Fruit fly (Drosophila melanogaster): ENCODE results near the gene vilya.

Gene vilya

DNA sequence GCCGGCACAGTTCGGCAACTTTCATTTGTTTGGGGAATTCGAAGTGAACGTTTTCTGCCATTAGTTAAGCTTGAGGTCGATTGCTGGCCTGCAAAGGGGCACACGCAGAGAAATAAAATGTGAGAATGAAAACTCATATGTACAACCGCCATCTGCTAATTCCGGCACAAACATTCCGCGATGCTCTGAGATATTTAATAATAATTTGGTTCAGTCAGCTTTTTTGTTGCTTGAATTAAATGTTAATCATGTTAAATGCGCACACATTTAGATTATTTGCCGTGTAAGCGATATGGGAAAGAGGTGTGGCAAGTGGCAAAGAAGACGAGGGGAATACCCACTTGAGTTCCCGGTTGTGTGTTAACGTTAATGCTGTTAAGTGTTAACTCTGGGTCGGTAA is 30.9 kb downstream of the vilya start (continued):
- TF ChIP-seq CG4424 (GFP tag; optimal IDR thresholded peaks at IDR 0.05), result peak; percentile 23
- peak; percentile 52 for TF ChIP-seq Sox102F (GFP tag; optimal IDR thresholded peaks at IDR 0.05)
- TF ChIP-seq CG30403 (GFP tag; optimal IDR thresholded peaks at IDR 0.05), result peak; percentile 1
- no peak for TF ChIP-seq CG12942 (GFP tag; optimal IDR thresholded peaks at IDR 0.05)
- no peak for TF ChIP-seq CkIIα-i1 (GFP tag; IDR thresholded peaks at IDR 0.05)
- TF ChIP-seq D (optimal IDR thresholded peaks at IDR 0.05), result no peak
- TF ChIP-seq D (GFP tag; optimal IDR thresholded peaks at IDR 0.05), result peak; percentile 5
- TF ChIP-seq pita (GFP tag; optimal IDR thresholded peaks at IDR 0.05), result no peak
- TF ChIP-seq kay (GFP tag; optimal IDR thresholded peaks at IDR 0.05), result no peak
- no peak for TF ChIP-seq fd96Cb (tag; optimal IDR thresholded peaks at IDR 0.05)
- TF ChIP-seq inv (GFP tag; IDR thresholded peaks at IDR 0.05; ENCODE audit: partially characterized antibody), result no peak
- TF ChIP-seq tll (GFP tag; optimal IDR thresholded peaks at IDR 0.05), result no peak
- TF ChIP-seq ssp (GFP tag; IDR thresholded peaks at IDR 0.05), result peak; percentile 23; the same call in 1 of the 2 replicates
- peak; percentile 14 for TF ChIP-seq az2 (GFP tag; optimal IDR thresholded peaks at IDR 0.05)
- TF ChIP-seq CG12071 (GFP tag; optimal IDR thresholded peaks at IDR 0.05), result no peak
- peak; percentile 43 for TF ChIP-seq CG2712 (tag; optimal IDR thresholded peaks at IDR 0.05)
- TF ChIP-seq emc (GFP tag; optimal IDR thresholded peaks at IDR 0.05), result no peak
- TF ChIP-seq ATbp (GFP tag; optimal IDR thresholded peaks at IDR 0.05), result peak; percentile 8
- TF ChIP-seq CG2678 (tag; optimal IDR thresholded peaks at IDR 0.05), result peak; percentile 52
- TF ChIP-seq ewg (GFP tag; optimal IDR thresholded peaks at IDR 0.05), result peak; percentile 5
- 0 out of 3 replicates have a peak, but pooled peaks have one; percentile 12 for TF ChIP-seq Optix (GFP tag; IDR thresholded peaks at IDR 0.05)
- TF ChIP-seq CG6175 (GFP tag; IDR thresholded peaks at IDR 0.05), result no peak
- TF ChIP-seq C15 (GFP tag; IDR thresholded peaks at IDR 0.05), result no peak
- TF ChIP-seq Hmx (GFP tag; optimal IDR thresholded peaks at IDR 0.05), result no peak
- TF ChIP-seq CG9797 (GFP tag; optimal IDR thresholded peaks at IDR 0.05), result no peak
- 0 out of 3 replicates have a peak, but pooled peaks have one; percentile 42 for TF ChIP-seq zfh1 (GFP tag; IDR thresholded peaks at IDR 0.05)
- peak; percentile 9 for TF ChIP-seq ind (GFP tag; optimal IDR thresholded peaks at IDR 0.05)
- TF ChIP-seq salm (tag; optimal IDR thresholded peaks at IDR 0.05), result no peak
- peak in 1 of 2 experiments; percentile 35 for TF ChIP-seq bsh (GFP tag; optimal IDR thresholded peaks at IDR 0.05)
- peak; percentile 83 for TF ChIP-seq Med (GFP tag)
- peak; percentile 21; the same call in 1 of the 2 replicates for TF ChIP-seq CG10366 (GFP tag; IDR thresholded peaks at IDR 0.05)
- no peak for TF ChIP-seq yki (optimal IDR thresholded peaks at IDR 0.05)
- peak; percentile 4 for TF ChIP-seq Hmr (GFP tag; optimal IDR thresholded peaks at IDR 0.05)
- TF ChIP-seq sisA (GFP tag; IDR thresholded peaks at IDR 0.05), result peak; percentile 45; the same call in 1 of the 2 replicates
- no peak for TF ChIP-seq Doc3 (GFP tag; IDR thresholded peaks at IDR 0.05; ENCODE audit: partially characterized antibody)
- no peak for TF ChIP-seq YL-1 (GFP tag; optimal IDR thresholded peaks at IDR 0.05)
- TF ChIP-seq CG2875 (GFP tag; optimal IDR thresholded peaks at IDR 0.05), result no peak
- TF ChIP-seq CG17361 (GFP tag; IDR thresholded peaks at IDR 0.05), result 0 out of 3 replicates have a peak, but pooled peaks have one; percentile 13
- TF ChIP-seq grau (tag; optimal IDR thresholded peaks at IDR 0.05), result peak; percentile 17
- peak; percentile 15 for TF ChIP-seq CG15269 (tag; optimal IDR thresholded peaks at IDR 0.05)
- TF ChIP-seq Ptx1 (GFP tag; IDR thresholded peaks at IDR 0.05), result peak; percentile 58
- TF ChIP-seq tna (GFP tag; IDR thresholded peaks at IDR 0.05; ENCODE audit: partially characterized antibody), result no peak
- no peak for TF ChIP-seq Fer1 (GFP tag; optimal IDR thresholded peaks at IDR 0.05)
- 0 out of 2 replicates have a peak, but pooled peaks have one; percentile 25 for TF ChIP-seq CG14014 (GFP tag; IDR thresholded peaks at IDR 0.05)
